Worm (Caenorhabditis elegans) whole organism, L4 larva: Measurements from ENCODE around the gene nhr-123.

Experiments used
- D1046.2 ChIP-seq: fragments of 200-800 bp; sonication (Bioruptor generic); IDR thresholded peaks from 2 replicates; pipeline ENCODE4 v1.3.6; 2022; ENCODE audit warnings: missing genetic modification characterization, missing compliant biosample characterization
- F26F4.8 ChIP-seq: fragments of 200-800 bp; sonication (Bioruptor generic); conservative IDR thresholded peaks from 2 replicates; pipeline ENCODE4 v1.3.6; 2022; ENCODE audit warnings: missing genetic modification characterization, missing compliant biosample characterization
- Y5F2A.4 ChIP-seq: fragments of 200-800 bp; sonication (Bioruptor generic); optimal IDR thresholded peaks from 2 replicates; lab custom pipeline; 2018; ENCODE audit warnings: mild to moderate bottlenecking, missing genetic modification characterization, missing compliant biosample characterization
- aly-2 ChIP-seq: sonication (generic microtip); optimal IDR thresholded peaks from 2 replicates; lab custom pipeline; 2018; ENCODE audit warnings: missing biosample characterization, missing genetic modification characterization
- arid-1 ChIP-seq: fragments of 200-800 bp; sonication (Bioruptor generic); conservative IDR thresholded peaks from 2 replicates; pipeline ENCODE4 v1.3.6; 2022; ENCODE audit warnings: missing genetic modification reagents, missing genetic modification characterization, missing compliant biosample characterization
- ceh-20 ChIP-seq: fragments of 200-800 bp; sonication (Bioruptor generic); IDR thresholded peaks from 2 replicates; pipeline ENCODE4 v1.3.6; 2022; ENCODE audit warnings: missing genetic modification reagents, missing genetic modification characterization, missing compliant biosample characterization
- ceh-62 ChIP-seq: sonication (generic microtip); optimal IDR thresholded peaks from 2 replicates; lab custom pipeline; 2017; ENCODE audit warnings: missing biosample characterization, missing genetic modification characterization
- ceh-82 ChIP-seq: sonication (generic microtip); optimal IDR thresholded peaks from 2 replicates; lab custom pipeline; 2017; ENCODE audit warnings: missing biosample characterization, missing genetic modification characterization
- cey-2 ChIP-seq: sonication (generic microtip); optimal IDR thresholded peaks from 3 replicates; lab custom pipeline; 2017; ENCODE audit warnings: missing genetic modification characterization, mild to moderate bottlenecking, missing compliant biosample characterization, antibody characterized with exemption, borderline replicate concordance; ENCODE audit not compliant: insufficient read depth
- ctbp-1 ChIP-seq: fragments of 200-800 bp; sonication (Bioruptor generic); IDR thresholded peaks from 2 replicates; pipeline ENCODE4 v1.3.6; 2022; ENCODE audit warnings: missing genetic modification reagents, missing genetic modification characterization, missing compliant biosample characterization
- daf-16 ChIP-seq, 3 experiments: sonication (generic microtip); optimal IDR thresholded peaks; 2 replicates each; lab custom pipeline; 2016 to 2017; ENCODE audit warnings: missing genetic modification characterization in 3 of 3, missing genetic modification reagents in 3 of 3, mild to moderate bottlenecking in 2 of 3, missing compliant biosample characterization in 2 of 3, missing biosample characterization in 1 of 3, moderate library complexity in 1 of 3
- daf-8 ChIP-seq: fragments of 200-800 bp; sonication (Bioruptor generic); IDR thresholded peaks from 2 replicates; pipeline ENCODE4 v1.3.6; 2022; ENCODE audit warnings: missing genetic modification characterization, missing compliant biosample characterization
- dmd-6 ChIP-seq: fragments of 200-800 bp; sonication (Bioruptor generic); IDR thresholded peaks from 2 replicates; pipeline ENCODE4 v1.3.6; 2022; ENCODE audit warnings: missing genetic modification reagents, missing genetic modification characterization, missing compliant biosample characterization
- dmd-9 ChIP-seq: fragments of 200-800 bp; sonication (Bioruptor generic); IDR thresholded peaks from 2 replicates; pipeline ENCODE4 v1.3.6; 2022; ENCODE audit warnings: missing genetic modification reagents, missing genetic modification characterization, missing compliant biosample characterization
- dpl-1 ChIP-seq: fragments of 150-350 bp; optimal IDR thresholded peaks from 2 replicates; lab custom pipeline; 2014; ENCODE audit warnings: missing biosample characterization, missing genetic modification reagents, missing genetic modification characterization
- duxl-1 ChIP-seq: sonication (generic microtip); optimal IDR thresholded peaks from 2 replicates; lab custom pipeline; 2016; ENCODE audit warnings: mild to moderate bottlenecking, missing genetic modification characterization, moderate library complexity, missing compliant biosample characterization; ENCODE audit not compliant: poor library complexity
- dve-1 ChIP-seq: sonication (generic microtip); optimal IDR thresholded peaks from 2 replicates; lab custom pipeline; 2017; ENCODE audit warnings: antibody characterized with exemption, mild to moderate bottlenecking, missing genetic modification characterization, missing compliant biosample characterization; ENCODE audit not compliant: insufficient read depth
- egl-27 ChIP-seq: sonication (generic microtip); optimal IDR thresholded peaks from 3 replicates; lab custom pipeline; 2017; ENCODE audit warnings: missing biosample characterization, missing genetic modification reagents, missing genetic modification characterization
- egl-43 ChIP-seq: fragments of 200-800 bp; sonication (Bioruptor generic); IDR thresholded peaks from 2 replicates; pipeline ENCODE4 v1.3.6; 2022; ENCODE audit warnings: missing genetic modification reagents, missing genetic modification characterization, missing compliant biosample characterization
- hlh-30 ChIP-seq: sonication (generic microtip); optimal IDR thresholded peaks from 2 replicates; lab custom pipeline; 2017; ENCODE audit warnings: antibody characterized with exemption, mild to moderate bottlenecking, missing genetic modification characterization, missing compliant biosample characterization; ENCODE audit not compliant: insufficient read depth
- hmg-1.1 ChIP-seq: fragments of 200-800 bp; sonication (Bioruptor generic); IDR thresholded peaks from 2 replicates; pipeline ENCODE4 v1.3.6; 2022; ENCODE audit warnings: missing genetic modification reagents, missing genetic modification characterization, missing compliant biosample characterization
- jun-1 ChIP-seq: fragments of 150-350 bp; optimal IDR thresholded peaks from 2 replicates; lab custom pipeline; 2014; ENCODE audit warnings: missing biosample characterization, missing genetic modification reagents, missing genetic modification characterization
- lim-7 ChIP-seq: fragments of 200-800 bp; sonication (Bioruptor generic); IDR thresholded peaks from 2 replicates; pipeline ENCODE4 v1.3.6; 2022; ENCODE audit warnings: missing genetic modification characterization, missing compliant biosample characterization
- lin-1 ChIP-seq: fragments of 200-800 bp; sonication (Bioruptor generic); IDR thresholded peaks from 2 replicates; pipeline ENCODE4 v1.3.6; 2022; ENCODE audit warnings: missing genetic modification reagents, missing genetic modification characterization, missing compliant biosample characterization
- lsy-2 ChIP-seq, 2 experiments: fragments of 150-350 bp in 1 of 2; sonication (generic microtip) in 1 of 2; optimal IDR thresholded peaks; 2 replicates each; lab custom pipeline; 2014 to 2017; ENCODE audit warnings: missing biosample characterization in 2 of 2, missing genetic modification characterization in 2 of 2
- mdl-1 ChIP-seq, 2 experiments: fragments of 150-350 bp in 1 of 2; sonication (generic microtip) in 1 of 2; optimal IDR thresholded peaks; 2 replicates each; lab custom pipeline; 2014 to 2017; ENCODE audit warnings: missing biosample characterization in 2 of 2, missing genetic modification characterization in 2 of 2
- mep-1 ChIP-seq: fragments of 150-350 bp; sonication (generic microtip); optimal IDR thresholded peaks from 3 replicates; lab custom pipeline; 2014; ENCODE audit warnings: missing biosample characterization, missing genetic modification characterization
- mxl-3 ChIP-seq: fragments of 200-800 bp; sonication (Bioruptor generic); optimal IDR thresholded peaks from 2 replicates; lab custom pipeline; 2018; ENCODE audit warnings: mild to moderate bottlenecking, missing genetic modification characterization, missing compliant biosample characterization
- nhr-10 ChIP-seq: fragments of 150-350 bp; optimal IDR thresholded peaks from 2 replicates; lab custom pipeline; 2014; ENCODE audit warnings: missing biosample characterization, missing genetic modification characterization
- nhr-237 ChIP-seq: sonication (generic microtip); optimal IDR thresholded peaks from 2 replicates; lab custom pipeline; 2017; ENCODE audit warnings: missing biosample characterization, missing genetic modification characterization
- nhr-28 ChIP-seq: fragments of 150-350 bp; optimal IDR thresholded peaks from 2 replicates; lab custom pipeline; 2014; ENCODE audit warnings: missing biosample characterization, missing genetic modification characterization
- nhr-41 ChIP-seq: fragments of 200-800 bp; sonication (Bioruptor generic); IDR thresholded peaks from 2 replicates; pipeline ENCODE4 v1.3.6; 2022; ENCODE audit warnings: missing genetic modification reagents, missing genetic modification characterization, missing compliant biosample characterization
- nhr-42 ChIP-seq: fragments of 200-800 bp; sonication (Bioruptor generic); IDR thresholded peaks from 2 replicates; pipeline ENCODE4 v1.3.6; 2022; ENCODE audit warnings: missing genetic modification characterization, missing compliant biosample characterization
- nhr-48 ChIP-seq: sonication (generic microtip); optimal IDR thresholded peaks from 2 replicates; lab custom pipeline; 2016; ENCODE audit warnings: mild to moderate bottlenecking, missing genetic modification characterization, missing compliant biosample characterization
- nhr-76 ChIP-seq: fragments of 150-350 bp; optimal IDR thresholded peaks from 2 replicates; lab custom pipeline; 2014; ENCODE audit warnings: missing biosample characterization, missing genetic modification characterization
- nhr-77 ChIP-seq: fragments of 150-350 bp; optimal IDR thresholded peaks from 2 replicates; lab custom pipeline; 2014; ENCODE audit warnings: missing biosample characterization, missing genetic modification characterization
- php-3 ChIP-seq: fragments of 200-800 bp; sonication (Bioruptor generic); IDR thresholded peaks from 2 replicates; pipeline ENCODE4 v1.3.6; 2022; ENCODE audit warnings: missing genetic modification reagents, missing genetic modification characterization, missing compliant biosample characterization
- rbr-2 ChIP-seq: sonication (generic microtip); optimal IDR thresholded peaks from 2 replicates; lab custom pipeline; 2016; ENCODE audit warnings: missing genotype, missing genetic modification characterization, missing compliant biosample characterization
- sdz-12 ChIP-seq: fragments of 200-800 bp; sonication (Bioruptor generic); optimal IDR thresholded peaks from 2 replicates; lab custom pipeline; 2018; ENCODE audit warnings: mild to moderate bottlenecking, missing genetic modification characterization, missing compliant biosample characterization
- snpc-4 ChIP-seq: fragments of 150-350 bp; optimal IDR thresholded peaks from 2 replicates; lab custom pipeline; 2014; ENCODE audit warnings: missing biosample characterization, missing genetic modification characterization
- unc-62 ChIP-seq, 3 experiments: fragments of 150-350 bp in 1 of 3; sonication (generic microtip); optimal IDR thresholded peaks in 2 of 3; peaks in 1 of 3; 1 replicate in 1 of 3; 2 replicates in 2 of 3; lab custom pipeline; 2014 to 2017; ENCODE audit warnings: missing biosample characterization in 3 of 3, missing genetic modification characterization in 3 of 3, missing genetic modification reagents in 3 of 3, missing genotype in 1 of 3
- ztf-11 ChIP-seq: fragments of 150-350 bp; optimal IDR thresholded peaks from 2 replicates; lab custom pipeline; 2014; ENCODE audit warnings: missing biosample characterization, missing genetic modification characterization

nhr-123 gene

ce11 chrV:462263-462662 lies 11.0 kb downstream of the nhr-123 start, which contains the start of gene nhr-202 (continued):
- TF ChIP-seq rbr-2 (tag; lab: Kevin White, UChicago) (no peak), F26F4.8 (GFP tag; lab: Robert Waterston, UW) (no peak), nhr-237 (tag; lab: Kevin White, UChicago) (no peak), lsy-2 (tag; optimal IDR thresholded peaks at IDR 0.05; lab: Kevin White, UChicago) (peak in 1 of 2 experiments; percentile 16), aly-2 (tag; lab: Kevin White, UChicago) (no peak), nhr-76 (tag; lab: Kevin White, UChicago) (no peak), ztf-11 (tag; lab: Kevin White, UChicago) (no peak), jun-1 (tag; lab: Kevin White, UChicago) (no peak), sdz-12 (no peak), nhr-42 (GFP tag; lab: Robert Waterston, UW) (no peak), dmd-9 (GFP tag; lab: Robert Waterston, UW) (no peak), egl-43 (GFP tag; lab: Robert Waterston, UW) (no peak), php-3 (no peak), hmg-1.1 (GFP tag; lab: Robert Waterston, UW) (no peak), D1046.2 (GFP tag; lab: Robert Waterston, UW) (no peak)

ce11 chrV:464800-465199 lies 13.5 kb downstream of the nhr-123 start, which contains the start of gene nhr-201:
Gene nhr-201, plus strand, starts transcription at chrV:464828.
- no peak for TF ChIP-seq hmg-1.1 (GFP tag; lab: Robert Waterston, UW)
- peak in 1 of 2 experiments; percentile 25 for TF ChIP-seq lsy-2 (tag; optimal IDR thresholded peaks at IDR 0.05; lab: Kevin White, UChicago)
- no peak for TF ChIP-seq jun-1 (tag; lab: Kevin White, UChicago)
- peak; percentile 18 for TF ChIP-seq mep-1 (tag; lab: Kevin White, UChicago)
- no peak for TF ChIP-seq nhr-41 (GFP tag; lab: Robert Waterston, UW)
- no peak for TF ChIP-seq nhr-77 (tag; lab: Kevin White, UChicago)
- peak; percentile 59 for TF ChIP-seq hlh-30 (tag; lab: Kevin White, UChicago)
- peak; percentile 95 for TF ChIP-seq nhr-28
- TF ChIP-seq dmd-6 (GFP tag; lab: Robert Waterston, UW): peak; percentile 46; the same call in 1 of the 2 replicates
- TF ChIP-seq arid-1: no peak
- no peak for TF ChIP-seq unc-62 (GFP tag; optimal IDR thresholded peaks at IDR 0.05 in 1 of 2; lab: Kevin White, UChicago)
- TF ChIP-seq unc-62 (tag; optimal IDR thresholded peaks at IDR 0.05; lab: Kevin White, UChicago): no peak
- TF ChIP-seq nhr-48 (tag; lab: Kevin White, UChicago): peak; percentile 3
- no peak for TF ChIP-seq daf-16 (GFP tag; optimal IDR thresholded peaks at IDR 0.05; lab: Kevin White, UChicago)
- peak; percentile 60 for TF ChIP-seq daf-16 (tag; optimal IDR thresholded peaks at IDR 0.05; lab: Kevin White, UChicago)
- TF ChIP-seq dve-1 (tag; lab: Kevin White, UChicago): peak; percentile 64

DNA sequence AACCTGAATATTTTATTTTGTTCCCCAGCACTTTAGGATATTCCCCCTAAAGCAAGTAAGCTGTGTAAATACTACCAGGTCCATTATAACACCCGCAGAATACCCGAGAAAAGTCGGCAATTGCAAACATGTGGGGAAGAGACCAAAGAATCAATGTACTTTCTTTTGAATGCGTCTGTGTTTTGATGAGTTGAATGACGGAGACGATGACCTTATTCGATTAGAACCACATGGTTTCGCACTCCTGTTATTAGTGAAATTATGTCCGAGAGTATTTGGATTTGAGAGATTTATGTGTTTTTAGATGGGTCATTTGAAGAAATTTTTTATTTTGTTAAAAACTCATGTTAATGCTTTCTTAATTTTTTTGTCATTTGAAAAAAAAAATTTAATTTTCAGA lies 14.1 kb downstream of the nhr-123 start:
- TF ChIP-seq sdz-12 (no peak), ctbp-1 (GFP tag; lab: Robert Waterston, UW) (no peak), cey-2 (no peak), nhr-48 (tag; lab: Kevin White, UChicago) (no peak), lin-1 (GFP tag; lab: Robert Waterston, UW) (no peak), nhr-77 (tag; lab: Kevin White, UChicago) (no peak), ceh-82 (tag; lab: Kevin White, UChicago) (no peak), nhr-10 (no peak), snpc-4 (tag; lab: Kevin White, UChicago) (no peak), duxl-1 (tag; lab: Kevin White, UChicago) (peak; percentile 23), nhr-237 (tag; lab: Kevin White, UChicago) (no peak), Y5F2A.4 (GFP tag; lab: Kevin White, UChicago) (no peak), nhr-28 (peak; percentile 46), lsy-2 (tag; optimal IDR thresholded peaks at IDR 0.05; lab: Kevin White, UChicago) (no peak), jun-1 (tag; lab: Kevin White, UChicago) (no peak), nhr-76 (tag; lab: Kevin White, UChicago) (no peak), egl-27 (tag; lab: Kevin White, UChicago) (no peak), arid-1 (no peak), ztf-11 (tag; lab: Kevin White, UChicago) (no peak), dve-1 (tag; lab: Kevin White, UChicago) (no peak), egl-43 (GFP tag; lab: Robert Waterston, UW) (no peak), mdl-1 (tag; optimal IDR thresholded peaks at IDR 0.05; lab: Kevin White, UChicago) (peak in 1 of 2 experiments; percentile 2), nhr-41 (GFP tag; lab: Robert Waterston, UW) (no peak), hlh-30 (tag; lab: Kevin White, UChicago) (peak; percentile 20), lim-7 (no peak), mxl-3 (GFP tag; lab: Kevin White, UChicago) (peak; percentile 3), dmd-9 (GFP tag; lab: Robert Waterston, UW) (no peak), daf-8 (no peak), unc-62 (GFP tag; optimal IDR thresholded peaks at IDR 0.05 in 1 of 2; lab: Kevin White, UChicago) (peak in 1 of 2 experiments; percentile 73), unc-62 (tag; optimal IDR thresholded peaks at IDR 0.05; lab: Kevin White, UChicago) (no peak), dpl-1 (GFP tag; lab: Kevin White, UChicago) (no peak), ceh-20 (no peak), ceh-62 (no peak)
